Fruit fly (Drosophila melanogaster) whole organism, embryonic: ENCODE measurements around the gene Trs20.

Experiments used
- BEAF-32 ChIP-seq: fragments of 200-800 bp; sonication (Bioruptor generic); optimal IDR thresholded peaks from 3 replicates; lab custom pipeline; 2017; ENCODE audit warnings: missing biosample characterization, missing genetic modification characterization, mild to moderate bottlenecking, moderate library complexity, missing genetic modification reagents
- CG11696 ChIP-seq: fragments of 200-800 bp; sonication (Bioruptor generic); IDR thresholded peaks from 2 replicates; pipeline ENCODE4 v1.3.6; 2022; ENCODE audit warnings: missing biosample characterization, missing genetic modification characterization
- CG1233 ChIP-seq: fragments of 200-800 bp; sonication (Bioruptor generic); optimal IDR thresholded peaks from 4 replicates; lab custom pipeline; 2018; ENCODE audit warnings: missing biosample characterization, mild to moderate bottlenecking, missing genetic modification characterization
- CG13424 ChIP-seq: fragments of 200-800 bp; sonication (Bioruptor generic); optimal IDR thresholded peaks from 2 replicates; lab custom pipeline; 2019; ENCODE audit warnings: missing biosample characterization, mild to moderate bottlenecking, missing genetic modification characterization, moderate library complexity
- CG15479 ChIP-seq: fragments of 200-800 bp; sonication (Bioruptor generic); optimal IDR thresholded peaks from 3 replicates; lab custom pipeline; 2019; ENCODE audit warnings: missing biosample characterization, mild to moderate bottlenecking, missing genetic modification characterization, moderate library complexity
- CG17361 ChIP-seq: fragments of 200-800 bp; sonication (Bioruptor generic); IDR thresholded peaks from 3 replicates; pipeline ENCODE4 v1.3.6; 2022; ENCODE audit warnings: missing biosample characterization, missing genetic modification characterization
- CG17912 ChIP-seq: fragments of 200-800 bp; sonication (Bioruptor generic); optimal IDR thresholded peaks from 2 replicates; lab custom pipeline; 2018; ENCODE audit warnings: missing biosample characterization, mild to moderate bottlenecking, missing genetic modification characterization
- CG18476 ChIP-seq: fragments of 200-800 bp; sonication (Bioruptor generic); optimal IDR thresholded peaks from 2 replicates; lab custom pipeline; 2016; ENCODE audit warnings: missing biosample characterization, mild to moderate bottlenecking, missing genetic modification characterization
- CG18764 ChIP-seq: fragments of 200-800 bp; sonication (Bioruptor generic); optimal IDR thresholded peaks from 3 replicates; lab custom pipeline; 2016; ENCODE audit warnings: missing biosample characterization, missing genetic modification characterization
- CG4404 ChIP-seq: fragments of 200-800 bp; sonication (Bioruptor generic); IDR thresholded peaks from 2 replicates; pipeline ENCODE4 v1.3.6; 2022; ENCODE audit warnings: missing biosample characterization, missing genetic modification characterization
- CG4617 ChIP-seq: fragments of 200-800 bp; sonication (Bioruptor generic); optimal IDR thresholded peaks from 3 replicates; lab custom pipeline; 2016; ENCODE audit warnings: missing biosample characterization, missing genetic modification characterization, borderline replicate concordance
- CG9609 ChIP-seq: fragments of 200-800 bp; sonication (Bioruptor generic); optimal IDR thresholded peaks from 3 replicates; lab custom pipeline; 2016; ENCODE audit warnings: missing biosample characterization, missing genetic modification characterization
- CG9727 ChIP-seq: fragments of 200-800 bp; sonication (Bioruptor generic); optimal IDR thresholded peaks from 3 replicates; lab custom pipeline; 2017; ENCODE audit warnings: missing biosample characterization, mild to moderate bottlenecking, missing genetic modification characterization
- CG9797 ChIP-seq: fragments of 200-800 bp; sonication (Bioruptor generic); optimal IDR thresholded peaks from 3 replicates; lab custom pipeline; 2018; ENCODE audit warnings: missing biosample characterization, mild to moderate bottlenecking, missing genetic modification characterization
- CHES-1-like ChIP-seq: fragments of 200-800 bp; sonication (Bioruptor generic); optimal IDR thresholded peaks from 2 replicates; lab custom pipeline; 2016; ENCODE audit warnings: missing biosample characterization, missing genetic modification characterization
- CoRest ChIP-seq: fragments of 200-800 bp; sonication (Bioruptor generic); optimal IDR thresholded peaks from 3 replicates; lab custom pipeline; 2018; ENCODE audit warnings: missing biosample characterization, mild to moderate bottlenecking, missing genetic modification characterization, moderate library complexity
- Fer1 ChIP-seq: fragments of 200-800 bp; sonication (Bioruptor generic); optimal IDR thresholded peaks from 2 replicates; lab custom pipeline; 2017; ENCODE audit warnings: missing biosample characterization, mild to moderate bottlenecking, missing genetic modification characterization
- Gug ChIP-seq: fragments of 200-800 bp; sonication (Bioruptor generic); IDR thresholded peaks from 4 replicates; pipeline ENCODE4 v1.3.6; 2022; ENCODE audit warnings: missing biosample characterization, missing genetic modification characterization
- Jarid2 ChIP-seq: fragments of 200-800 bp; sonication (Bioruptor generic); optimal IDR thresholded peaks from 3 replicates; lab custom pipeline; 2017; ENCODE audit warnings: mild to moderate bottlenecking, missing biosample characterization, missing genetic modification reagents, missing genetic modification characterization
- MESR4 ChIP-seq: fragments of 200-800 bp; sonication (Bioruptor generic); optimal IDR thresholded peaks from 2 replicates; lab custom pipeline; 2018; ENCODE audit warnings: missing biosample characterization, mild to moderate bottlenecking, missing genetic modification characterization, moderate library complexity
- NK7.1 ChIP-seq: fragments of 200-800 bp; sonication (Bioruptor generic); optimal IDR thresholded peaks from 3 replicates; lab custom pipeline; 2016; ENCODE audit warnings: missing biosample characterization, missing genetic modification characterization
- Optix ChIP-seq: fragments of 200-800 bp; sonication (Bioruptor generic); IDR thresholded peaks from 3 replicates; pipeline ENCODE4 v1.3.6; 2022; ENCODE audit warnings: missing biosample characterization, missing genetic modification characterization
- PHDP ChIP-seq: fragments of 200-800 bp; sonication (Bioruptor generic); optimal IDR thresholded peaks from 3 replicates; lab custom pipeline; 2018; ENCODE audit warnings: missing biosample characterization, mild to moderate bottlenecking, missing genetic modification characterization, moderate library complexity
- Side ChIP-seq: fragments of 200-800 bp; sonication (Bioruptor generic); optimal IDR thresholded peaks from 2 replicates; lab custom pipeline; 2016; ENCODE audit warnings: missing biosample characterization, missing genetic modification characterization
- Sin3A ChIP-seq: fragments of >200 bp; optimal IDR thresholded peaks from 2 replicates; lab custom pipeline; 2018
- Sox102F ChIP-seq: fragments of 200-800 bp; sonication (Bioruptor generic); optimal IDR thresholded peaks from 2 replicates; lab custom pipeline; 2018; ENCODE audit warnings: missing biosample characterization, mild to moderate bottlenecking, missing genetic modification characterization, moderate library complexity
- Tbp ChIP-seq: fragments of >200 bp; optimal IDR thresholded peaks from 2 replicates; lab custom pipeline; 2018; ENCODE audit warnings: missing biosample characterization, missing genetic modification characterization
- Usf ChIP-seq: fragments of 200-800 bp; sonication (Bioruptor generic); optimal IDR thresholded peaks from 2 replicates; lab custom pipeline; 2017; ENCODE audit warnings: missing genotype, missing biosample characterization, missing genetic modification characterization
- ash1 ChIP-seq: fragments of 200-800 bp; sonication (Bioruptor generic); optimal IDR thresholded peaks from 2 replicates; lab custom pipeline; 2018; ENCODE audit warnings: missing biosample characterization, mild to moderate bottlenecking, missing genetic modification characterization
- bab2 ChIP-seq: fragments of 200-800 bp; sonication (Bioruptor generic); optimal IDR thresholded peaks from 2 replicates; lab custom pipeline; 2016; ENCODE audit warnings: missing biosample characterization, missing genetic modification characterization
- crp ChIP-seq, 2 experiments: fragments of 200-800 bp; sonication (Bioruptor generic); optimal IDR thresholded peaks; 2 replicates in 1 of 2; 3 replicates in 1 of 2; lab custom pipeline; 2017; ENCODE audit warnings: missing biosample characterization in 2 of 2, missing genetic modification characterization in 2 of 2, mild to moderate bottlenecking in 1 of 2, moderate library complexity in 1 of 2
- ems ChIP-seq: fragments of 200-800 bp; sonication (Bioruptor generic); optimal IDR thresholded peaks from 3 replicates; lab custom pipeline; 2016; ENCODE audit warnings: missing biosample characterization, missing genetic modification characterization
- gem ChIP-seq: fragments of 200-800 bp; sonication (Bioruptor generic); optimal IDR thresholded peaks from 2 replicates; lab custom pipeline; 2019; ENCODE audit warnings: missing biosample characterization, mild to moderate bottlenecking, missing genetic modification characterization, moderate library complexity
- gfzf ChIP-seq: fragments of 200-800 bp; sonication (Bioruptor generic); optimal IDR thresholded peaks from 2 replicates; lab custom pipeline; 2016; ENCODE audit warnings: missing biosample characterization, mild to moderate bottlenecking, missing genetic modification characterization, moderate library complexity
- grau ChIP-seq: fragments of 200-800 bp; optimal IDR thresholded peaks from 3 replicates; lab custom pipeline; 2019; ENCODE audit warnings: missing biosample characterization, mild to moderate bottlenecking, missing genetic modification characterization, moderate library complexity
- her ChIP-seq: fragments of 200-800 bp; sonication (Bioruptor generic); optimal IDR thresholded peaks from 2 replicates; lab custom pipeline; 2016; ENCODE audit warnings: missing biosample characterization, missing genetic modification characterization
- kay ChIP-seq: fragments of 200-800 bp; sonication (Bioruptor generic); optimal IDR thresholded peaks from 2 replicates; lab custom pipeline; 2016; ENCODE audit warnings: missing biosample characterization, missing genetic modification characterization
- lola ChIP-seq, 3 experiments: fragments of >200 bp in 2 of 3; fragments of 200-800 bp in 1 of 3; sonication (Bioruptor generic) in 1 of 3; optimal IDR thresholded peaks; 2 replicates each; lab custom pipeline; 2017 to 2019; ENCODE audit warnings: missing biosample characterization in 3 of 3, missing genetic modification characterization in 3 of 3, mild to moderate bottlenecking in 1 of 3, moderate library complexity in 1 of 3
- maf-S ChIP-seq: fragments of 200-800 bp; sonication (Bioruptor generic); optimal IDR thresholded peaks from 2 replicates; lab custom pipeline; 2016; ENCODE audit warnings: missing biosample characterization, missing genetic modification characterization
- org-1 ChIP-seq: fragments of 200-800 bp; sonication (Bioruptor generic); optimal IDR thresholded peaks from 2 replicates; lab custom pipeline; 2017; ENCODE audit warnings: missing biosample characterization, missing genetic modification characterization
- pb ChIP-seq: fragments of 200-800 bp; sonication (Bioruptor generic); optimal IDR thresholded peaks from 3 replicates; lab custom pipeline; 2016; ENCODE audit warnings: missing biosample characterization, missing genetic modification characterization
- pnt ChIP-seq: fragments of 200-800 bp; sonication (Bioruptor generic); optimal IDR thresholded peaks from 3 replicates; lab custom pipeline; 2016; ENCODE audit warnings: missing biosample characterization, missing genetic modification characterization
- ro ChIP-seq: fragments of 200-800 bp; sonication (Bioruptor generic); IDR thresholded peaks from 2 replicates; pipeline ENCODE4 v1.3.6; 2022; ENCODE audit warnings: missing biosample characterization, missing genetic modification characterization
- stwl ChIP-seq: fragments of 200-800 bp; sonication (Bioruptor generic); optimal IDR thresholded peaks from 3 replicates; lab custom pipeline; 2018; ENCODE audit warnings: missing biosample characterization, mild to moderate bottlenecking, missing genetic modification characterization, moderate library complexity
- vnd ChIP-seq: fragments of 200-800 bp; sonication (Bioruptor generic); IDR thresholded peaks from 3 replicates; pipeline ENCODE4 v1.3.6; 2022; ENCODE audit warnings: missing biosample characterization, missing genetic modification characterization; ENCODE audit not compliant: partially characterized antibody

Gene Trs20

dm6 chr3L:16121791-16122190 is 9.6 kb downstream of the Trs20 start, which contains the start of gene Strump (continued):
- TF ChIP-seq maf-S (no peak), Optix (GFP tag; lab: Robert Waterston, UW) (no peak), lola (GFP tag; optimal IDR thresholded peaks at IDR 0.05; lab: Kevin White, UChicago) (no peak), Fer1 (GFP tag; lab: Kevin White, UChicago) (no peak), ash1 (GFP tag; lab: Kevin White, UChicago) (no peak), CHES-1-like (GFP tag; lab: Kevin White, UChicago) (no peak), CoRest (tag; lab: Kevin White, UChicago) (no peak), CG11696 (GFP tag; lab: Robert Waterston, UW) (no peak), grau (tag; lab: Kevin White, UChicago) (no peak), Sin3A (no peak), CG1233 (GFP tag; lab: Kevin White, UChicago) (no peak), BEAF-32 (peak; percentile 30), gfzf (GFP tag; lab: Kevin White, UChicago) (peak; percentile 81), CG13424 (tag; lab: Kevin White, UChicago) (no peak), Usf (GFP tag; lab: Kevin White, UChicago) (no peak), pb (no peak), Gug (GFP tag; lab: Robert Waterston, UW) (no peak), CG9727 (no peak), CG15479 (GFP tag; lab: Kevin White, UChicago) (no peak), ems (GFP tag; lab: Kevin White, UChicago) (no peak), NK7.1 (GFP tag; lab: Kevin White, UChicago) (no peak), PHDP (tag; lab: Kevin White, UChicago) (no peak), gem (tag; lab: Kevin White, UChicago) (no peak), Jarid2 (GFP tag; lab: Kevin White, UChicago) (no peak), pnt (GFP tag; lab: Kevin White, UChicago) (no peak), kay (GFP tag; lab: Kevin White, UChicago) (no peak), Tbp (GFP tag; lab: Kevin White, UChicago) (no peak), her (no peak), CG4617 (GFP tag; lab: Kevin White, UChicago) (peak; percentile 42), org-1 (GFP tag; lab: Kevin White, UChicago) (no peak), vnd (GFP tag; lab: Robert Waterston, UW) (no peak), stwl (peak; percentile 88), MESR4 (GFP tag; lab: Kevin White, UChicago) (peak; percentile 54), CG9609 (GFP tag; lab: Kevin White, UChicago) (no peak), Sox102F (GFP tag; lab: Kevin White, UChicago) (no peak), CG17912 (GFP tag; lab: Kevin White, UChicago) (no peak), CG9797 (GFP tag; lab: Kevin White, UChicago) (peak; percentile 70), CG4404 (no peak), bab2 (GFP tag; lab: Kevin White, UChicago) (no peak), CG18476 (GFP tag; lab: Kevin White, UChicago) (no peak), crp (GFP tag; optimal IDR thresholded peaks at IDR 0.05; lab: Kevin White, UChicago) (no peak), ro (GFP tag; lab: Robert Waterston, UW) (no peak), CG17361 (GFP tag; lab: Robert Waterston, UW) (no peak), CG18764 (no peak), Side (GFP tag; lab: Kevin White, UChicago) (no peak)
